Fruit fly (Drosophila melanogaster) whole organism, embryonic: ENCODE results near the gene eloF.

Experiments
- Atf6 ChIP-seq: fragments of 200-800 bp; sonication (Bioruptor generic); IDR thresholded peaks from 2 replicates; pipeline ENCODE4 v1.3.6; 2022; ENCODE audit warnings: missing biosample characterization, missing genetic modification characterization
- CG10462 ChIP-seq: fragments of 200-800 bp; sonication (Bioruptor generic); optimal IDR thresholded peaks from 2 replicates; lab custom pipeline; 2016; ENCODE audit warnings: missing biosample characterization, missing genetic modification characterization
- CG11085 ChIP-seq: fragments of 200-800 bp; sonication (Bioruptor generic); IDR thresholded peaks from 2 replicates; pipeline ENCODE4 v1.3.6; 2022; ENCODE audit warnings: missing biosample characterization, missing genetic modification characterization
- CG11093 ChIP-seq: fragments of 200-800 bp; sonication (Bioruptor generic); IDR thresholded peaks from 3 replicates; pipeline ENCODE4 v1.3.6; 2022; ENCODE audit warnings: missing biosample characterization, missing genetic modification characterization
- CG11247 ChIP-seq: fragments of 200-800 bp; sonication (Bioruptor generic); IDR thresholded peaks from 2 replicates; pipeline ENCODE4 v1.3.6; 2022; ENCODE audit warnings: missing biosample characterization, missing genetic modification characterization
- CG11695 ChIP-seq: fragments of 200-800 bp; sonication (Bioruptor generic); IDR thresholded peaks from 3 replicates; pipeline ENCODE4 v1.3.6; 2022; ENCODE audit warnings: missing biosample characterization, missing genetic modification characterization
- CG12236 ChIP-seq: fragments of 200-800 bp; sonication (Bioruptor generic); optimal IDR thresholded peaks from 2 replicates; lab custom pipeline; 2016; ENCODE audit warnings: missing biosample characterization, missing genetic modification characterization
- CG12299 ChIP-seq: fragments of 200-800 bp; sonication (Bioruptor generic); optimal IDR thresholded peaks from 2 replicates; lab custom pipeline; 2018; ENCODE audit warnings: missing biosample characterization, mild to moderate bottlenecking, missing genetic modification characterization
- CG12942 ChIP-seq: fragments of 200-800 bp; sonication (Bioruptor generic); optimal IDR thresholded peaks from 3 replicates; lab custom pipeline; 2016; ENCODE audit warnings: missing biosample characterization, missing genetic modification characterization
- CG15269 ChIP-seq: fragments of 200-800 bp; sonication (Bioruptor generic); optimal IDR thresholded peaks from 2 replicates; lab custom pipeline; 2018; ENCODE audit warnings: missing biosample characterization, mild to moderate bottlenecking, missing genetic modification characterization, moderate library complexity
- CG17612 ChIP-seq: fragments of 200-800 bp; sonication (Bioruptor generic); IDR thresholded peaks from 2 replicates; pipeline ENCODE4 v1.3.6; 2022; ENCODE audit warnings: missing biosample characterization, missing genetic modification characterization
- CG17912 ChIP-seq: fragments of 200-800 bp; sonication (Bioruptor generic); optimal IDR thresholded peaks from 2 replicates; lab custom pipeline; 2018; ENCODE audit warnings: missing biosample characterization, mild to moderate bottlenecking, missing genetic modification characterization
- CG18599 ChIP-seq: fragments of 200-800 bp; sonication (Bioruptor generic); optimal IDR thresholded peaks from 3 replicates; lab custom pipeline; 2017; ENCODE audit warnings: missing biosample characterization, missing genetic modification characterization, mild to moderate bottlenecking, moderate library complexity, missing genetic modification reagents
- CG3065 ChIP-seq: fragments of 200-800 bp; sonication (Bioruptor generic); optimal IDR thresholded peaks from 2 replicates; lab custom pipeline; 2016; ENCODE audit warnings: missing biosample characterization, missing genetic modification characterization
- CG34376 ChIP-seq: fragments of 200-800 bp; sonication (Bioruptor generic); optimal IDR thresholded peaks from 2 replicates; lab custom pipeline; 2018; ENCODE audit warnings: missing biosample characterization, mild to moderate bottlenecking, missing genetic modification characterization
- CG6654 ChIP-seq: fragments of 200-800 bp; sonication (Bioruptor generic); optimal IDR thresholded peaks from 2 replicates; lab custom pipeline; 2017; ENCODE audit warnings: missing biosample characterization, mild to moderate bottlenecking, missing genetic modification characterization
- CG6689 ChIP-seq: fragments of 200-800 bp; sonication (Bioruptor generic); IDR thresholded peaks from 2 replicates; pipeline ENCODE4 v1.3.6; 2022; ENCODE audit warnings: missing biosample characterization, missing genetic modification characterization
- CG7372 ChIP-seq: fragments of 200-800 bp; sonication (Bioruptor generic); IDR thresholded peaks from 2 replicates; pipeline ENCODE4 v1.3.6; 2022; ENCODE audit warnings: missing biosample characterization, missing genetic modification characterization
- CG7745 ChIP-seq: fragments of 200-800 bp; sonication (Bioruptor generic); optimal IDR thresholded peaks from 2 replicates; lab custom pipeline; 2018; ENCODE audit warnings: missing biosample characterization, mild to moderate bottlenecking, missing genetic modification characterization, moderate library complexity
- CG8478 ChIP-seq: fragments of >200 bp; optimal IDR thresholded peaks from 2 replicates; lab custom pipeline; 2018
- CG8944 ChIP-seq: fragments of 200-800 bp; sonication (Bioruptor generic); optimal IDR thresholded peaks from 3 replicates; lab custom pipeline; 2016; ENCODE audit warnings: missing biosample characterization, missing genetic modification characterization
- CG9215 ChIP-seq: fragments of 200-800 bp; sonication (Bioruptor generic); IDR thresholded peaks from 2 replicates; pipeline ENCODE4 v1.3.6; 2022; ENCODE audit warnings: missing biosample characterization, missing genetic modification characterization
- Dbx ChIP-seq: fragments of 200-800 bp; sonication (Bioruptor generic); IDR thresholded peaks from 3 replicates; pipeline ENCODE4 v1.3.6; 2022; ENCODE audit warnings: missing biosample characterization, missing genetic modification characterization
- Dfd ChIP-seq, 2 experiments: fragments of >200 bp; optimal IDR thresholded peaks; 2 replicates each; lab custom pipeline; 2017; ENCODE audit warnings: missing biosample characterization in 2 of 2, missing genetic modification characterization in 2 of 2
- ERR ChIP-seq: fragments of 200-800 bp; sonication (Bioruptor generic); optimal IDR thresholded peaks from 2 replicates; lab custom pipeline; 2016; ENCODE audit warnings: missing biosample characterization, missing genetic modification characterization
- GATAe ChIP-seq: fragments of 200-800 bp; sonication (Bioruptor generic); conservative IDR thresholded peaks from 2 replicates; pipeline ENCODE4 v1.3.6; 2022; ENCODE audit warnings: missing biosample characterization, missing genetic modification characterization
- HmgZ ChIP-seq: fragments of 200-800 bp; sonication (Bioruptor generic); optimal IDR thresholded peaks from 2 replicates; lab custom pipeline; 2018; ENCODE audit warnings: missing biosample characterization, mild to moderate bottlenecking, missing genetic modification characterization
- Hr51 ChIP-seq, 2 experiments: fragments of 200-800 bp; sonication (Bioruptor generic); optimal IDR thresholded peaks; 2 replicates in 1 of 2; 3 replicates in 1 of 2; lab custom pipeline; 2016 to 2018; ENCODE audit warnings: missing biosample characterization in 2 of 2, missing genetic modification characterization in 2 of 2, mild to moderate bottlenecking in 1 of 2, moderate library complexity in 1 of 2
- Oaz ChIP-seq: fragments of 200-800 bp; sonication (Bioruptor generic); IDR thresholded peaks from 2 replicates; pipeline ENCODE4 v1.3.6; 2022; ENCODE audit warnings: missing biosample characterization, missing genetic modification characterization
- Ravus ChIP-seq: fragments of 200-800 bp; sonication (Bioruptor generic); IDR thresholded peaks from 2 replicates; pipeline ENCODE4 v1.3.6; 2022; ENCODE audit warnings: missing biosample characterization, missing genetic modification characterization
- Side ChIP-seq: fragments of 200-800 bp; sonication (Bioruptor generic); optimal IDR thresholded peaks from 2 replicates; lab custom pipeline; 2016; ENCODE audit warnings: missing biosample characterization, missing genetic modification characterization
- bab2 ChIP-seq: fragments of 200-800 bp; sonication (Bioruptor generic); optimal IDR thresholded peaks from 2 replicates; lab custom pipeline; 2016; ENCODE audit warnings: missing biosample characterization, missing genetic modification characterization
- br ChIP-seq: fragments of >200 bp; optimal IDR thresholded peaks from 2 replicates; lab custom pipeline; 2017
- cg ChIP-seq: fragments of 200-800 bp; sonication (Bioruptor generic); optimal IDR thresholded peaks from 3 replicates; lab custom pipeline; 2019; ENCODE audit warnings: missing biosample characterization, mild to moderate bottlenecking, missing genetic modification characterization, moderate library complexity
- crol ChIP-seq: fragments of 200-800 bp; sonication (Bioruptor generic); IDR thresholded peaks from 2 replicates; pipeline ENCODE4 v1.3.6; 2022; ENCODE audit warnings: missing biosample characterization, missing genetic modification characterization
- fd64A ChIP-seq: fragments of 200-800 bp; sonication (Bioruptor generic); optimal IDR thresholded peaks from 3 replicates; lab custom pipeline; 2018; ENCODE audit warnings: missing biosample characterization, mild to moderate bottlenecking, missing genetic modification characterization
- ftz-f1 ChIP-seq: fragments of 200-800 bp; sonication (Bioruptor generic); optimal IDR thresholded peaks from 2 replicates; lab custom pipeline; 2016; ENCODE audit warnings: missing biosample characterization, missing genetic modification characterization
- gce ChIP-seq: fragments of 200-800 bp; sonication (Bioruptor generic); IDR thresholded peaks from 3 replicates; pipeline ENCODE4 v1.3.6; 2022; ENCODE audit warnings: missing biosample characterization, missing genetic modification characterization
- gt ChIP-seq: fragments of 200-800 bp; sonication (Bioruptor generic); IDR thresholded peaks from 2 replicates; pipeline ENCODE4 v1.3.6; 2022; ENCODE audit warnings: missing biosample characterization, missing genetic modification characterization
- hbn ChIP-seq: fragments of 200-800 bp; sonication (Bioruptor generic); IDR thresholded peaks from 2 replicates; pipeline ENCODE4 v1.3.6; 2022; ENCODE audit warnings: missing biosample characterization, missing genetic modification characterization; ENCODE audit not compliant: partially characterized antibody
- insv ChIP-seq, 2 experiments: fragments of 200-800 bp; sonication (Bioruptor generic); optimal IDR thresholded peaks; 3 replicates each; lab custom pipeline; 2016 to 2018; ENCODE audit warnings: missing biosample characterization in 2 of 2, missing genetic modification characterization in 2 of 2
- inv ChIP-seq: fragments of 200-800 bp; sonication (Bioruptor generic); IDR thresholded peaks from 2 replicates; pipeline ENCODE4 v1.3.6; 2022; ENCODE audit warnings: missing biosample characterization, missing genetic modification characterization; ENCODE audit not compliant: partially characterized antibody
- nerfin-1 ChIP-seq: fragments of 200-800 bp; sonication (Bioruptor generic); optimal IDR thresholded peaks from 3 replicates; lab custom pipeline; 2019; ENCODE audit warnings: missing biosample characterization, mild to moderate bottlenecking, missing genetic modification characterization, moderate library complexity
- nerfin-2 ChIP-seq: fragments of 200-800 bp; sonication (Bioruptor generic); IDR thresholded peaks from 2 replicates; pipeline ENCODE4 v1.3.6; 2022; ENCODE audit warnings: missing biosample characterization, missing genetic modification characterization; ENCODE audit not compliant: partially characterized antibody
- pho ChIP-seq: fragments of 200-800 bp; sonication (Bioruptor generic); optimal IDR thresholded peaks from 2 replicates; lab custom pipeline; 2016; ENCODE audit warnings: missing biosample characterization, missing genetic modification characterization
- pum ChIP-seq: fragments of 200-800 bp; sonication (Bioruptor generic); optimal IDR thresholded peaks from 2 replicates; lab custom pipeline; 2016; ENCODE audit warnings: missing biosample characterization, missing genetic modification characterization
- ranshi ChIP-seq: fragments of 200-800 bp; sonication (Bioruptor generic); IDR thresholded peaks from 2 replicates; pipeline ENCODE4 v1.3.6; 2022; ENCODE audit warnings: missing biosample characterization, missing genetic modification characterization
- sens ChIP-seq: fragments of 200-800 bp; sonication (Bioruptor generic); peaks from one replicate; lab custom pipeline; 2016; ENCODE audit warnings: missing biosample characterization, missing genetic modification characterization
- slbo ChIP-seq: fragments of 200-800 bp; sonication (Bioruptor generic); IDR thresholded peaks from 2 replicates; pipeline ENCODE4 v1.3.6; 2022; ENCODE audit warnings: missing biosample characterization, missing genetic modification characterization
- stc ChIP-seq: fragments of 200-800 bp; sonication (Bioruptor generic); IDR thresholded peaks from 2 replicates; pipeline ENCODE4 v1.3.6; 2022; ENCODE audit warnings: missing biosample characterization, missing genetic modification characterization
- vnd ChIP-seq: fragments of 200-800 bp; sonication (Bioruptor generic); IDR thresholded peaks from 3 replicates; pipeline ENCODE4 v1.3.6; 2022; ENCODE audit warnings: missing biosample characterization, missing genetic modification characterization; ENCODE audit not compliant: partially characterized antibody
- z ChIP-seq: fragments of 200-800 bp; sonication (Bioruptor generic); IDR thresholded peaks from 3 replicates; pipeline ENCODE4 v1.3.6; 2022; ENCODE audit warnings: missing biosample characterization, missing genetic modification characterization

eloF gene

DNA sequence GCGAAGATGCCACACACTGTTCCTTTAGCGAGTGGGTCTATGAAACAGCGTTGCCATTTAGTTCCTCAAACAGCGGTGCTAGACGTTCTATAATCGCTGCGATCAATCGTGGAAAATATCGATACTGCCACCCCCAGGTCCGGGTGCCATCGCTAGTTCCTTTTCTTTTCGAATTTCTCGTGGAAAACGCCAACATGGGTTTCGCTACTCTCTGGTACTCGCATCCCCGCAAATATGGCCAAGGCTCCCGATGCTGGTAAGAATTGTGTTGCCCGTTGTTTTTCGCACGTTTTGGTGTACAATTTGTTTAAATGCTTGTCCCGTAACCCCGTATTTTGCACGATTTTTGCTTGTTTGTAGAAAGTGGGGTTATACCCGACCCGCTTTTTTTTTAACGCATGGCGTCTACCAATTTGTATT lies 36.0 kb upstream of the eloF start, which contains the start of gene RpS29 (continued):
- TF ChIP-seq CG12236 (GFP tag; lab: Kevin White, UChicago), result peak; percentile 42
- peak; percentile 1 for TF ChIP-seq CG7745 (tag; lab: Kevin White, UChicago)
- peak; percentile 31; the same call in 1 of the 2 replicates for TF ChIP-seq Oaz (GFP tag; lab: Robert Waterston, UW)
- TF ChIP-seq CG11247 (GFP tag; lab: Robert Waterston, UW), result peak; percentile 84
- TF ChIP-seq vnd (GFP tag; lab: Robert Waterston, UW), result peak; percentile 84
- no peak for TF ChIP-seq Ravus (GFP tag; lab: Robert Waterston, UW)
- TF ChIP-seq ERR (GFP tag; lab: Kevin White, UChicago), result peak; percentile 85
- peak; percentile 86 for TF ChIP-seq Side (GFP tag; lab: Kevin White, UChicago)
- peak; percentile 74 for TF ChIP-seq ftz-f1 (GFP tag; lab: Kevin White, UChicago)
- peak; percentile 95 for TF ChIP-seq slbo
- no peak for TF ChIP-seq CG8478 (lab: Kevin White, UChicago)
- peak; percentile 29 for TF ChIP-seq CG3065 (GFP tag; lab: Kevin White, UChicago)
- peak; percentile 77 for TF ChIP-seq CG7372 (GFP tag; lab: Robert Waterston, UW)
- TF ChIP-seq crol (GFP tag; lab: Robert Waterston, UW), result no peak
- peak; percentile 79 for TF ChIP-seq CG11085 (GFP tag; lab: Robert Waterston, UW)
- peak; percentile 86 for TF ChIP-seq CG18599
- peak; percentile 55; the same call in 1 of the 3 replicates for TF ChIP-seq gce (GFP tag; lab: Robert Waterston, UW)
- TF ChIP-seq z (GFP tag; lab: Robert Waterston, UW), result no peak
- peak in 1 of 2 experiments; percentile 73 for TF ChIP-seq insv (GFP tag; optimal IDR thresholded peaks at IDR 0.05; lab: Kevin White, UChicago)
- peak; percentile 96 for TF ChIP-seq hbn (GFP tag; lab: Robert Waterston, UW)
- peak; percentile 92 for TF ChIP-seq inv (GFP tag; lab: Robert Waterston, UW)
- peak; percentile 75 for TF ChIP-seq nerfin-1 (tag; lab: Kevin White, UChicago)
- peak; percentile 66 for TF ChIP-seq CG12299 (tag; lab: Kevin White, UChicago)
- TF ChIP-seq stc (GFP tag; lab: Robert Waterston, UW), result peak; percentile 71
- peak; percentile 78 for TF ChIP-seq CG12942
- no peak for TF ChIP-seq cg (GFP tag; lab: Kevin White, UChicago)
- peak; percentile 59 for TF ChIP-seq fd64A (GFP tag; lab: Kevin White, UChicago)
- TF ChIP-seq CG34376 (GFP tag; lab: Kevin White, UChicago), result peak; percentile 92
- TF ChIP-seq Atf6 (GFP tag; lab: Robert Waterston, UW), result peak; percentile 72
- TF ChIP-seq Dfd (GFP tag; optimal IDR thresholded peaks at IDR 0.05; lab: Kevin White, UChicago), result no peak
- TF ChIP-seq Dbx (GFP tag; lab: Robert Waterston, UW), result peak; percentile 93
- TF ChIP-seq nerfin-2, result peak; percentile 70
- peak; percentile 84 for TF ChIP-seq CG8944 (GFP tag; lab: Kevin White, UChicago)
- peak; percentile 95 for TF ChIP-seq HmgZ (tag; lab: Kevin White, UChicago)
- TF ChIP-seq CG10462 (GFP tag; lab: Kevin White, UChicago), result no peak
- 0 out of 2 replicates have a peak, but pooled peaks have one; percentile 10 for TF ChIP-seq gt (GFP tag; lab: Robert Waterston, UW)
- peak; percentile 81 for TF ChIP-seq pum
- no peak; the same call in 1 of the 2 replicates for TF ChIP-seq GATAe
- no peak for TF ChIP-seq br (lab: Kevin White, UChicago)
- peak; percentile 89 for TF ChIP-seq pho (GFP tag; lab: Kevin White, UChicago)
- peak; percentile 1 for TF ChIP-seq CG6654 (GFP tag; lab: Kevin White, UChicago)
- peak; percentile 86 for TF ChIP-seq bab2 (GFP tag; lab: Kevin White, UChicago)
- peak; percentile 58 for TF ChIP-seq CG15269
- peak; percentile 68 for TF ChIP-seq ranshi (GFP tag; lab: Robert Waterston, UW)
- peak; percentile 28; the same call in 1 of the 2 replicates for TF ChIP-seq CG6689 (GFP tag; lab: Robert Waterston, UW)
- TF ChIP-seq CG17612 (GFP tag; lab: Robert Waterston, UW), result peak; percentile 31; the same call in 1 of the 2 replicates
- TF ChIP-seq CG11695, result peak; percentile 47; the same call in 2 of the 3 replicates
- peak; percentile 50 to 85 for TF ChIP-seq Hr51 (GFP tag; optimal IDR thresholded peaks at IDR 0.05; lab: Kevin White, UChicago)
- peak; percentile 58; the same call in 1 of the 2 replicates for TF ChIP-seq CG9215
- TF ChIP-seq CG11093 (GFP tag; lab: Robert Waterston, UW), result no peak
- TF ChIP-seq CG17912, result peak; percentile 88
- peak; percentile 95 for TF ChIP-seq sens (GFP tag; lab: Kevin White, UChicago)
